Worm (Caenorhabditis elegans): ENCODE data around the gene C55C3.6.

- no peak for TF ChIP-seq ztf-6 (GFP tag; IDR thresholded peaks at IDR 0.05)
- TF ChIP-seq nhr-120 (GFP tag; IDR thresholded peaks at IDR 0.05), result no peak
- TF ChIP-seq egl-44 (GFP tag; IDR thresholded peaks at IDR 0.05), result no peak
- TF ChIP-seq F10E7.11 (tag; optimal IDR thresholded peaks at IDR 0.05), result no peak
Measured at ce11 chrIV:5703917-5704316, 20.9 kb downstream of the C55C3.6 start.
